Worm (Caenorhabditis elegans) whole organism, young adult: Measurements from ENCODE around the gene F29B9.5.
A peak's percentile ranks its signal among the peaks of the same experiment; 100 is the strongest.

ENCODE experiments used
- F10E7.11 ChIP-seq: sonication (generic microtip); optimal IDR thresholded peaks from 2 replicates; lab custom pipeline; 2017; ENCODE audit warnings: mild to moderate bottlenecking, missing genetic modification characterization, moderate library complexity, missing compliant biosample characterization
- F39B2.1 ChIP-seq: fragments of 200-800 bp; sonication (Bioruptor generic); IDR thresholded peaks from 2 replicates; pipeline ENCODE4 v1.3.6; 2022; ENCODE audit warnings: missing genetic modification reagents, missing genetic modification characterization, missing compliant biosample characterization
- F49E8.2 ChIP-seq: sonication (generic microtip); optimal IDR thresholded peaks from 3 replicates; lab custom pipeline; 2017; ENCODE audit warnings: missing genetic modification characterization, mild to moderate bottlenecking, missing compliant biosample characterization, antibody characterized with exemption, moderate library complexity; ENCODE audit not compliant: insufficient read depth
- Y95B8A.8 ChIP-seq: fragments of 200-800 bp; sonication (Bioruptor generic); IDR thresholded peaks from 2 replicates; pipeline ENCODE4 v1.3.6; 2022; ENCODE audit warnings: missing genetic modification reagents, missing genetic modification characterization, missing compliant biosample characterization
- ama-1 ChIP-seq, 3 experiments: fragments of 150-350 bp in 1 of 3; sonication (generic microtip) in 2 of 3; optimal IDR thresholded peaks; 2 replicates each; lab custom pipeline; 2014 to 2018; ENCODE audit warnings: missing biosample characterization in 2 of 3, missing genetic modification characterization in 2 of 3, missing genetic modification reagents in 2 of 3
- aptf-2 ChIP-seq: fragments of 200-800 bp; sonication (Bioruptor generic); conservative IDR thresholded peaks from 2 replicates; pipeline ENCODE4 v1.3.6; 2022; ENCODE audit warnings: missing genetic modification reagents, missing genetic modification characterization, missing compliant biosample characterization
- atf-7 ChIP-seq: sonication (generic microtip); optimal IDR thresholded peaks from 2 replicates; lab custom pipeline; 2017; ENCODE audit warnings: mild to moderate bottlenecking, missing genetic modification characterization, missing compliant biosample characterization
- attf-5 ChIP-seq: fragments of 200-800 bp; sonication (Bioruptor generic); optimal IDR thresholded peaks from 2 replicates; lab custom pipeline; 2018; ENCODE audit warnings: mild to moderate bottlenecking, missing genetic modification characterization, missing compliant biosample characterization
- attf-6 ChIP-seq: fragments of 200-800 bp; sonication (Bioruptor generic); IDR thresholded peaks from 2 replicates; pipeline ENCODE4 v1.3.6; 2022; ENCODE audit warnings: missing genetic modification reagents, missing genetic modification characterization, missing compliant biosample characterization
- ceh-27 ChIP-seq: fragments of 200-800 bp; sonication (Bioruptor generic); optimal IDR thresholded peaks from 2 replicates; lab custom pipeline; 2018; ENCODE audit warnings: mild to moderate bottlenecking, missing genetic modification characterization, moderate library complexity, missing compliant biosample characterization
- ceh-40 ChIP-seq: fragments of 200-800 bp; sonication (Bioruptor generic); IDR thresholded peaks from 2 replicates; pipeline ENCODE4 v1.3.6; 2022; ENCODE audit warnings: missing genetic modification characterization, missing compliant biosample characterization
- dox-1 ChIP-seq: fragments of 200-800 bp; sonication (Bioruptor generic); IDR thresholded peaks from 2 replicates; pipeline ENCODE4 v1.3.6; 2022; ENCODE audit warnings: missing genetic modification reagents, missing genetic modification characterization, missing compliant biosample characterization
- egl-18 ChIP-seq: fragments of 200-800 bp; sonication (Bioruptor generic); IDR thresholded peaks from 2 replicates; pipeline ENCODE4 v1.3.6; 2022; ENCODE audit warnings: missing genetic modification reagents, missing genetic modification characterization, missing compliant biosample characterization
- egrh-3 ChIP-seq: fragments of 200-800 bp; sonication (Bioruptor generic); IDR thresholded peaks from 2 replicates; pipeline ENCODE4 v1.3.6; 2022; ENCODE audit warnings: missing genetic modification reagents, missing genetic modification characterization, missing compliant biosample characterization
- him-1 ChIP-seq: sonication (generic microtip); optimal IDR thresholded peaks from 2 replicates; lab custom pipeline; 2016; ENCODE audit warnings: missing genotype, missing genetic modification reagents, missing genetic modification characterization, missing compliant biosample characterization
- hmg-20 ChIP-seq: fragments of 200-800 bp; sonication (Bioruptor generic); IDR thresholded peaks from 2 replicates; pipeline ENCODE4 v1.3.6; 2022; ENCODE audit warnings: missing genetic modification reagents, missing genetic modification characterization, missing compliant biosample characterization
- lag-1 ChIP-seq: fragments of 200-800 bp; sonication (Bioruptor generic); IDR thresholded peaks from 2 replicates; pipeline ENCODE4 v1.3.6; 2022; ENCODE audit warnings: missing genetic modification reagents, missing genetic modification characterization, missing compliant biosample characterization
- let-607 ChIP-seq, 2 experiments: fragments of 200-800 bp in 1 of 2; sonication (Bioruptor generic) in 1 of 2; sonication (generic microtip) in 1 of 2; optimal IDR thresholded peaks; 2 replicates each; lab custom pipeline; 2016 to 2018; ENCODE audit warnings: mild to moderate bottlenecking in 2 of 2, missing compliant biosample characterization in 2 of 2, missing genetic modification characterization in 2 of 2, moderate library complexity in 2 of 2, missing genotype in 1 of 2
- lin-35 ChIP-seq, 3 experiments: fragments of 150-350 bp in 2 of 3; sonication (generic microtip) in 1 of 3; optimal IDR thresholded peaks; 2 replicates each; lab custom pipeline; 2014 to 2018; ENCODE audit warnings: missing biosample characterization in 3 of 3, missing genetic modification characterization in 3 of 3, missing genetic modification reagents in 3 of 3
- lsl-1 ChIP-seq: fragments of 200-800 bp; sonication (Bioruptor generic); optimal IDR thresholded peaks from 2 replicates; lab custom pipeline; 2018; ENCODE audit warnings: mild to moderate bottlenecking, missing genetic modification characterization, moderate library complexity, missing compliant biosample characterization
- nfya-1 ChIP-seq: sonication (generic microtip); optimal IDR thresholded peaks from 2 replicates; lab custom pipeline; 2017; ENCODE audit warnings: antibody characterized with exemption, missing compliant biosample characterization, missing genetic modification characterization, borderline replicate concordance; ENCODE audit not compliant: insufficient read depth
- nhr-80 ChIP-seq: sonication (generic microtip); optimal IDR thresholded peaks from 2 replicates; lab custom pipeline; 2016; ENCODE audit warnings: missing genetic modification characterization, missing compliant biosample characterization
- nhr-90 ChIP-seq: sonication (generic microtip); optimal IDR thresholded peaks from 2 replicates; lab custom pipeline; 2016; ENCODE audit warnings: missing genotype, mild to moderate bottlenecking, missing genetic modification characterization, missing compliant biosample characterization
- sea-2 ChIP-seq: fragments of 200-800 bp; sonication (Bioruptor generic); IDR thresholded peaks from 2 replicates; pipeline ENCODE4 v1.3.6; 2022; ENCODE audit warnings: missing genetic modification characterization, missing compliant biosample characterization
- sptf-2 ChIP-seq: fragments of 200-800 bp; sonication (Bioruptor generic); optimal IDR thresholded peaks from 2 replicates; lab custom pipeline; 2018; ENCODE audit warnings: mild to moderate bottlenecking, missing genetic modification characterization, missing compliant biosample characterization
- tlf-1 ChIP-seq: fragments of 200-800 bp; sonication (Bioruptor generic); optimal IDR thresholded peaks from 2 replicates; lab custom pipeline; 2018; ENCODE audit warnings: mild to moderate bottlenecking, missing genetic modification characterization, missing compliant biosample characterization
- xnd-1 ChIP-seq: sonication (generic microtip); optimal IDR thresholded peaks from 2 replicates; lab custom pipeline; 2016; ENCODE audit warnings: missing genotype, missing genetic modification reagents, missing genetic modification characterization, missing compliant biosample characterization
- zfh-2 ChIP-seq: fragments of 200-800 bp; sonication (Bioruptor generic); conservative IDR thresholded peaks from 2 replicates; pipeline ENCODE4 v1.3.6; 2022; ENCODE audit warnings: missing genetic modification reagents, missing genetic modification characterization, missing compliant biosample characterization
- ztf-22 ChIP-seq: fragments of 200-800 bp; sonication (Bioruptor generic); optimal IDR thresholded peaks from 2 replicates; lab custom pipeline; 2018; ENCODE audit warnings: mild to moderate bottlenecking, missing genetic modification characterization, moderate library complexity, missing compliant biosample characterization
- ztf-25 ChIP-seq: fragments of 200-800 bp; sonication (Bioruptor generic); IDR thresholded peaks from 2 replicates; pipeline ENCODE4 v1.3.6; 2022; ENCODE audit warnings: missing genetic modification reagents, missing genetic modification characterization, missing compliant biosample characterization
- ztf-3 ChIP-seq: fragments of 200-800 bp; sonication (Bioruptor generic); optimal IDR thresholded peaks from 2 replicates; lab custom pipeline; 2018; ENCODE audit warnings: mild to moderate bottlenecking, missing genetic modification characterization, missing compliant biosample characterization

F29B9.5 gene

DNA sequence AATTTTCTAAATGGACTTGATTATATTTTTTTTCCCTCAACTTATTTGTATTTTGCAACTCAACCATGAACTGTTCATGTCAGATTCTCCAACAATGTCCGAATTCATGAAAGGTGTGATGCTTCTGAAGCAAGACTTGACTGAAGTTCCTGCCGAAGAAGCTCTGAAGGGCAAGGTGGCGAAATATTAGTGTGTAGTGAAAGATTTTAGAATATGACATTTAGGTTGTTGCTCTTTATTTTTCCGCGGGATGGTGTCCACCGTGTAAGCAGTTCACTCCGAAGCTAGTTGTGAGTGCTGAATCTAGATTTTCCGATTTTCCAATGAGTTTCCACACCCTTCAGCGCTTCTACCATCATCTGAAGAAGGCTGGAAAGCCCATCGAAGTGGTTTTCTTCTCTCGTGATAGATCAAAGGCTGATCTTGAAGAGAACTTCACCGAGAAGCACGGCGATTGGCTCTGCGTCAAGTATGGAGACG, at the start of gene F29B9.5 (continued):
- peak; percentile 9; the same call in 1 of the 2 replicates for TF ChIP-seq F39B2.1 (GFP tag; lab: Robert Waterston, UW)
- no peak for TF ChIP-seq egl-18 (GFP tag; lab: Robert Waterston, UW)
- no peak for TF ChIP-seq egrh-3 (GFP tag; lab: Robert Waterston, UW)

ce11 chrIV:4602565-4602964, 49.6 kb upstream of the F29B9.5 start, which contains the start of gene F19C7.4:
Gene F19C7.4, plus strand, starts transcription at chrIV:4602865.
- no peak for TF ChIP-seq aptf-2 (GFP tag; lab: Robert Waterston, UW)
- no peak for TF ChIP-seq ceh-27
- no peak for TF ChIP-seq sptf-2 (GFP tag; lab: Kevin White, UChicago)
- TF ChIP-seq ama-1 (optimal IDR thresholded peaks at IDR 0.05; lab: Kevin White, UChicago), result no peak
- TF ChIP-seq ama-1 (GFP tag; optimal IDR thresholded peaks at IDR 0.05; lab: Kevin White, UChicago), result no peak
- TF ChIP-seq hmg-20, result no peak
- TF ChIP-seq xnd-1, result no peak
- TF ChIP-seq lag-1 (GFP tag; lab: Robert Waterston, UW), result no peak
- no peak for TF ChIP-seq lin-35 (GFP tag; optimal IDR thresholded peaks at IDR 0.05; lab: Kevin White, UChicago)
- TF ChIP-seq F49E8.2 (tag; lab: Kevin White, UChicago), result no peak
- TF ChIP-seq F10E7.11 (tag; lab: Kevin White, UChicago), result no peak
- no peak for TF ChIP-seq ztf-3 (GFP tag; lab: Kevin White, UChicago)
- no peak for TF ChIP-seq Y95B8A.8 (GFP tag; lab: Robert Waterston, UW)
- no peak for TF ChIP-seq lsl-1 (GFP tag; lab: Kevin White, UChicago)
- no peak for TF ChIP-seq tlf-1 (GFP tag; lab: Kevin White, UChicago)
- no peak for TF ChIP-seq him-1 (tag; lab: Kevin White, UChicago)
- no peak for TF ChIP-seq atf-7 (tag; lab: Kevin White, UChicago)
- TF ChIP-seq ztf-22, result no peak
- no peak for TF ChIP-seq let-607 (tag; optimal IDR thresholded peaks at IDR 0.05; lab: Kevin White, UChicago)
- no peak for TF ChIP-seq sea-2 (GFP tag; lab: Robert Waterston, UW)

- peak; percentile 79 for TF ChIP-seq nhr-80 (tag; lab: Kevin White, UChicago)
- TF ChIP-seq attf-5 (GFP tag; lab: Kevin White, UChicago), result no peak
- peak; percentile 21 to 72 for TF ChIP-seq let-607 (tag; optimal IDR thresholded peaks at IDR 0.05; lab: Kevin White, UChicago)
- peak; percentile 37; the same call in 1 of the 2 replicates for TF ChIP-seq dox-1 (GFP tag; lab: Robert Waterston, UW)
Measured at ce11 chrIV:4605608-4606007, 46.6 kb upstream of the F29B9.5 start, which contains the start of gene nspg-10. Gene nspg-10, plus strand, starts transcription at chrIV:4605786.

DNA sequence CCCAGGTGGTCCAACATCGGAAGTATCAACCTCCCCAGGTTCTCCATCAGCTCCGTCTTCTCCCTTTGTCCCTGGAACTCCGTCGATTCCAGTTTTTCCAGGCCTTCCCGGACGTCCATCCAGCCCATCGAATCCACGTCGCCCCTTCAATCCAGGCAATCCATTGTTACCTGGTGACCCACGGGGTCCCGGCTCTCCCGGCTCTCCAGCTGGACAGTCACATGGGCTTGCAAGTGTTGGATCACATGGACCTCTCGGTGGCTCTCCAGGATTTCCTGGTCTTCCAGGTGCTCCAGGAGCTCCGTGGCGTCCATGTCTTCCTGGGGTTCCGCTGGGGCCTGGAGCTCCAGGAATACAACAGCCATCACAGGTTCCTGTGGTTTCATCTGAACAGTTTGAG, 43.6 kb upstream of the F29B9.5 start:
- TF ChIP-seq dox-1 (GFP tag; lab: Robert Waterston, UW) (no peak), nhr-90 (tag; lab: Kevin White, UChicago) (no peak), zfh-2 (GFP tag; lab: Robert Waterston, UW) (peak; percentile 91), attf-6 (GFP tag; lab: Robert Waterston, UW) (no peak), nfya-1 (tag; lab: Kevin White, UChicago) (no peak), ztf-25 (no peak), ceh-40 (GFP tag; lab: Robert Waterston, UW) (no peak), attf-5 (GFP tag; lab: Kevin White, UChicago) (no peak)
